Worm (Caenorhabditis elegans) whole organism, late embryonic: ENCODE measurements around the gene npr-25.

Experiments used
- K02D7.2 ChIP-seq: sonication (generic microtip); optimal IDR thresholded peaks from 2 replicates; lab custom pipeline; 2017; ENCODE audit warnings: mild to moderate bottlenecking, missing genetic modification characterization, missing compliant biosample characterization
- K09A11.1 ChIP-seq: sonication (generic microtip); optimal IDR thresholded peaks from 2 replicates; lab custom pipeline; 2017; ENCODE audit warnings: antibody characterized with exemption, mild to moderate bottlenecking, missing genetic modification characterization, missing compliant biosample characterization; ENCODE audit not compliant: insufficient read depth
- T23F11.4 ChIP-seq: fragments of 200-800 bp; sonication (Bioruptor generic); optimal IDR thresholded peaks from 2 replicates; lab custom pipeline; 2018; ENCODE audit warnings: mild to moderate bottlenecking, missing genetic modification characterization, missing compliant biosample characterization
- ama-1 ChIP-seq: fragments of 150-350 bp; optimal IDR thresholded peaks from 2 replicates; lab custom pipeline; 2014
- ceh-14 ChIP-seq: sonication (generic microtip); optimal IDR thresholded peaks from 2 replicates; lab custom pipeline; 2016; ENCODE audit warnings: missing genotype, missing genetic modification characterization, missing compliant biosample characterization
- ceh-18 ChIP-seq: sonication (generic microtip); optimal IDR thresholded peaks from 2 replicates; lab custom pipeline; 2016; ENCODE audit warnings: missing genetic modification characterization, missing compliant biosample characterization
- ceh-19 ChIP-seq: fragments of 200-800 bp; sonication (Bioruptor generic); optimal IDR thresholded peaks from 2 replicates; lab custom pipeline; 2018; ENCODE audit warnings: mild to moderate bottlenecking, missing genetic modification characterization, missing compliant biosample characterization
- ceh-2 ChIP-seq: sonication (generic microtip); optimal IDR thresholded peaks from 2 replicates; lab custom pipeline; 2016; ENCODE audit warnings: missing genotype, missing genetic modification characterization, missing compliant biosample characterization
- ceh-24 ChIP-seq: sonication (generic microtip); optimal IDR thresholded peaks from 2 replicates; lab custom pipeline; 2016; ENCODE audit warnings: mild to moderate bottlenecking, missing genetic modification characterization, missing compliant biosample characterization
- ceh-30 ChIP-seq: fragments of 150-350 bp; optimal IDR thresholded peaks from 2 replicates; lab custom pipeline; 2014; ENCODE audit warnings: missing biosample characterization, missing genetic modification characterization
- ceh-45 ChIP-seq: fragments of 200-800 bp; sonication (Bioruptor generic); IDR thresholded peaks from 2 replicates; pipeline ENCODE4 v1.3.6; 2022; ENCODE audit warnings: missing genetic modification reagents, missing genetic modification characterization, missing compliant biosample characterization
- ceh-48 ChIP-seq: sonication (generic microtip); optimal IDR thresholded peaks from 2 replicates; lab custom pipeline; 2016; ENCODE audit warnings: missing genetic modification characterization, inconsistent platforms, missing compliant biosample characterization
- ceh-9 ChIP-seq: sonication (generic microtip); optimal IDR thresholded peaks from 2 replicates; lab custom pipeline; 2016; ENCODE audit warnings: mild to moderate bottlenecking, missing genetic modification characterization, inconsistent platforms, missing compliant biosample characterization
- che-1 ChIP-seq: sonication (generic microtip); optimal IDR thresholded peaks from 2 replicates; lab custom pipeline; 2016; ENCODE audit warnings: mild to moderate bottlenecking, missing genetic modification characterization, missing compliant biosample characterization
- dve-1 ChIP-seq: sonication (generic microtip); optimal IDR thresholded peaks from 2 replicates; lab custom pipeline; 2017; ENCODE audit warnings: antibody characterized with exemption, mild to moderate bottlenecking, missing genetic modification characterization, missing compliant biosample characterization
- elt-2 ChIP-seq: sonication (generic microtip); optimal IDR thresholded peaks from 2 replicates; lab custom pipeline; 2016; ENCODE audit warnings: missing genetic modification reagents, missing genetic modification characterization, missing compliant biosample characterization
- elt-4 ChIP-seq: sonication (generic microtip); optimal IDR thresholded peaks from 2 replicates; lab custom pipeline; 2016; ENCODE audit warnings: missing genetic modification characterization, missing compliant biosample characterization
- fkh-10 ChIP-seq: fragments of 150-350 bp; optimal IDR thresholded peaks from 2 replicates; lab custom pipeline; 2014; ENCODE audit warnings: missing biosample characterization, missing genetic modification reagents, missing genetic modification characterization
- fkh-6 ChIP-seq: sonication (generic microtip); optimal IDR thresholded peaks from 2 replicates; lab custom pipeline; 2016; ENCODE audit warnings: missing genetic modification characterization, missing compliant biosample characterization
- hlh-13 ChIP-seq: fragments of 200-800 bp; sonication (Bioruptor generic); optimal IDR thresholded peaks from 2 replicates; lab custom pipeline; 2018; ENCODE audit warnings: mild to moderate bottlenecking, missing genetic modification characterization, missing compliant biosample characterization
- hlh-15 ChIP-seq: sonication (generic microtip); optimal IDR thresholded peaks from 2 replicates; lab custom pipeline; 2016; ENCODE audit warnings: missing genetic modification characterization, missing compliant biosample characterization
- hlh-30 ChIP-seq: sonication (generic microtip); optimal IDR thresholded peaks from 2 replicates; lab custom pipeline; 2017; ENCODE audit warnings: antibody characterized with exemption, missing genetic modification characterization, missing compliant biosample characterization; ENCODE audit not compliant: insufficient read depth
- hlh-6 ChIP-seq: sonication (generic microtip); optimal IDR thresholded peaks from 2 replicates; lab custom pipeline; 2016; ENCODE audit warnings: missing genotype, missing genetic modification characterization, missing compliant biosample characterization
- lim-6 ChIP-seq: sonication (generic microtip); optimal IDR thresholded peaks from 2 replicates; lab custom pipeline; 2016; ENCODE audit warnings: missing genetic modification characterization, missing compliant biosample characterization
- lin-11 ChIP-seq: fragments of 200-800 bp; sonication (Bioruptor generic); optimal IDR thresholded peaks from 2 replicates; lab custom pipeline; 2018; ENCODE audit warnings: mild to moderate bottlenecking, missing genetic modification characterization, missing compliant biosample characterization
- madf-2 ChIP-seq: sonication (generic microtip); optimal IDR thresholded peaks from 2 replicates; lab custom pipeline; 2017; ENCODE audit warnings: missing genetic modification characterization, missing compliant biosample characterization
- nhr-11 ChIP-seq: fragments of 150-350 bp; optimal IDR thresholded peaks from 2 replicates; lab custom pipeline; 2014; ENCODE audit warnings: missing biosample characterization, missing genetic modification characterization
- nhr-232 ChIP-seq: sonication (generic microtip); optimal IDR thresholded peaks from 2 replicates; lab custom pipeline; 2016; ENCODE audit warnings: missing genetic modification characterization, missing compliant biosample characterization
- odd-2 ChIP-seq: sonication (generic microtip); optimal IDR thresholded peaks from 2 replicates; lab custom pipeline; 2017; ENCODE audit warnings: antibody characterized with exemption, mild to moderate bottlenecking, missing genetic modification characterization, missing compliant biosample characterization
- pag-3 ChIP-seq: sonication (generic microtip); optimal IDR thresholded peaks from 2 replicates; lab custom pipeline; 2016; ENCODE audit warnings: missing compliant biosample characterization, missing genetic modification characterization, borderline replicate concordance
- pax-1 ChIP-seq: fragments of 150-350 bp; optimal IDR thresholded peaks from 2 replicates; lab custom pipeline; 2014; ENCODE audit warnings: missing biosample characterization, missing genetic modification characterization
- pha-2 ChIP-seq: sonication (generic microtip); optimal IDR thresholded peaks from 2 replicates; lab custom pipeline; 2017; ENCODE audit warnings: mild to moderate bottlenecking, missing genetic modification characterization, missing compliant biosample characterization
- pha-4 ChIP-seq: fragments of 150-350 bp; optimal IDR thresholded peaks from 2 replicates; lab custom pipeline; 2018; ENCODE audit warnings: missing biosample characterization, missing genetic modification reagents, missing genetic modification characterization
- pqm-1 ChIP-seq: sonication (generic microtip); optimal IDR thresholded peaks from 2 replicates; lab custom pipeline; 2016; ENCODE audit warnings: missing genetic modification characterization, missing compliant biosample characterization
- pros-1 ChIP-seq: fragments of 150-350 bp; optimal IDR thresholded peaks from 2 replicates; lab custom pipeline; 2014; ENCODE audit warnings: missing biosample characterization, missing genetic modification reagents, missing genetic modification characterization
- ref-2 ChIP-seq: sonication (generic microtip); optimal IDR thresholded peaks from 2 replicates; lab custom pipeline; 2016; ENCODE audit warnings: missing genetic modification characterization, missing compliant biosample characterization
- rnt-1 ChIP-seq: sonication (generic microtip); optimal IDR thresholded peaks from 2 replicates; lab custom pipeline; 2016; ENCODE audit warnings: missing genetic modification characterization, missing compliant biosample characterization
- sox-4 ChIP-seq: sonication (generic microtip); optimal IDR thresholded peaks from 2 replicates; lab custom pipeline; 2017; ENCODE audit warnings: mild to moderate bottlenecking, missing genetic modification characterization, inconsistent platforms, missing compliant biosample characterization
- tbx-2 ChIP-seq: sonication (generic microtip); optimal IDR thresholded peaks from 2 replicates; lab custom pipeline; 2016; ENCODE audit warnings: missing genetic modification characterization, missing compliant biosample characterization
- tbx-7 ChIP-seq: sonication (generic microtip); optimal IDR thresholded peaks from 2 replicates; lab custom pipeline; 2016; ENCODE audit warnings: missing genotype, missing genetic modification characterization, missing compliant biosample characterization
- ttx-3 ChIP-seq: sonication (generic microtip); optimal IDR thresholded peaks from 2 replicates; lab custom pipeline; 2016; ENCODE audit warnings: missing genetic modification reagents, missing genetic modification characterization, missing compliant biosample characterization
- unc-42 ChIP-seq: sonication (generic microtip); optimal IDR thresholded peaks from 2 replicates; lab custom pipeline; 2016; ENCODE audit warnings: missing genotype, missing genetic modification characterization, missing compliant biosample characterization
- unc-55 ChIP-seq: sonication (generic microtip); optimal IDR thresholded peaks from 2 replicates; lab custom pipeline; 2017; ENCODE audit warnings: missing biosample characterization, missing genetic modification reagents, missing genetic modification characterization
- unc-86 ChIP-seq: sonication (generic microtip); optimal IDR thresholded peaks from 2 replicates; lab custom pipeline; 2016; ENCODE audit warnings: missing genetic modification characterization, missing compliant biosample characterization
- ztf-16 ChIP-seq: sonication (generic microtip); optimal IDR thresholded peaks from 2 replicates; lab custom pipeline; 2017; ENCODE audit warnings: missing genetic modification characterization, missing compliant biosample characterization

npr-25 gene

ce11 chrV:11314025-11314880, 38.5 kb downstream of the npr-25 start (continued):
- TF ChIP-seq hlh-30 (tag; lab: Kevin White, UChicago): peak; percentile 98
- peak; percentile 97 for TF ChIP-seq ztf-16 (tag; lab: Kevin White, UChicago)
- TF ChIP-seq fkh-6 (tag; lab: Kevin White, UChicago): peak; percentile 96
- peak; percentile 96 for TF ChIP-seq ceh-18 (tag; lab: Kevin White, UChicago)
- no peak for TF ChIP-seq pha-4 (tag; lab: Kevin White, UChicago)
- TF ChIP-seq ceh-45: peak; percentile 99
- TF ChIP-seq tbx-2 (tag; lab: Kevin White, UChicago): peak; percentile 99
- TF ChIP-seq odd-2 (tag; lab: Kevin White, UChicago): peak; percentile 91
- TF ChIP-seq ttx-3 (tag; lab: Kevin White, UChicago): peak; percentile 99
- TF ChIP-seq unc-55 (GFP tag; lab: Kevin White, UChicago): peak; percentile 65
- TF ChIP-seq elt-4 (tag; lab: Kevin White, UChicago): peak; percentile 97
- peak; percentile 98 for TF ChIP-seq che-1 (tag; lab: Kevin White, UChicago)
- TF ChIP-seq ceh-2 (tag; lab: Kevin White, UChicago): peak; percentile 99
- TF ChIP-seq unc-86 (tag; lab: Kevin White, UChicago): peak; percentile 98
- TF ChIP-seq ref-2: peak; percentile 97
- peak; percentile 99 for TF ChIP-seq sox-4
- peak; percentile 98 for TF ChIP-seq ceh-9
- TF ChIP-seq ceh-48 (tag; lab: Kevin White, UChicago): peak; percentile 98
- TF ChIP-seq pax-1 (tag; lab: Kevin White, UChicago): peak; percentile 76
- TF ChIP-seq rnt-1 (tag; lab: Kevin White, UChicago): peak; percentile 98
- TF ChIP-seq K02D7.2 (tag; lab: Kevin White, UChicago): peak; percentile 100

ce11 chrV:11312904-11313303, 39.9 kb downstream of the npr-25 start:
- no peak for TF ChIP-seq ceh-19 (GFP tag; lab: Kevin White, UChicago)
- TF ChIP-seq, all 69 proteins: peak for 0

ce11 chrV:11311013-11311472, 41.8 kb downstream of the npr-25 start, which contains the start of gene T03F7.7:
TSS of gene T03F7.7 (plus strand) at chrV:11311422.
- TF ChIP-seq ama-1 (lab: Kevin White, UChicago): no peak
- peak; percentile 95 for TF ChIP-seq elt-2
- TF ChIP-seq hlh-30 (tag; lab: Kevin White, UChicago): no peak
- TF ChIP-seq dve-1 (tag; lab: Kevin White, UChicago): no peak
- TF ChIP-seq K09A11.1 (tag; lab: Kevin White, UChicago): no peak
- TF ChIP-seq nhr-11 (tag; lab: Kevin White, UChicago): no peak
- TF ChIP-seq ceh-30 (tag; lab: Kevin White, UChicago): no peak
- TF ChIP-seq, all 69 proteins: peak for 1

ce11 chrV:11308915-11309314, 43.9 kb downstream of the npr-25 start:
- TF ChIP-seq nhr-232 (tag; lab: Kevin White, UChicago) (no peak), pqm-1 (tag; lab: Kevin White, UChicago) (no peak), lim-6 (tag; lab: Kevin White, UChicago) (no peak), pha-2 (tag; lab: Kevin White, UChicago) (no peak), nhr-11 (tag; lab: Kevin White, UChicago) (no peak), sox-4 (no peak), ceh-14 (tag; lab: Kevin White, UChicago) (no peak), fkh-6 (tag; lab: Kevin White, UChicago) (no peak), pag-3 (tag; lab: Kevin White, UChicago) (no peak), hlh-6 (peak; percentile 15), lin-11 (no peak), pros-1 (tag; lab: Kevin White, UChicago) (no peak), ceh-24 (tag; lab: Kevin White, UChicago) (no peak), rnt-1 (tag; lab: Kevin White, UChicago) (peak; percentile 66), tbx-7 (tag; lab: Kevin White, UChicago) (no peak), hlh-13 (GFP tag; lab: Kevin White, UChicago) (no peak), ttx-3 (tag; lab: Kevin White, UChicago) (no peak), ceh-45 (no peak), unc-42 (no peak), T23F11.4 (GFP tag; lab: Kevin White, UChicago) (no peak), fkh-10 (GFP tag; lab: Kevin White, UChicago) (no peak), hlh-15 (tag; lab: Kevin White, UChicago) (no peak), madf-2 (no peak)
